Worm (Caenorhabditis elegans) whole organism, young adult: ENCODE data around the gene ciao-2B.

Experiments used
- F33H1.4 ChIP-seq: fragments of 200-800 bp; sonication (Bioruptor generic); IDR thresholded peaks from 2 replicates; pipeline ENCODE4 v1.3.6; 2022; ENCODE audit warnings: missing genetic modification reagents, missing genetic modification characterization, missing compliant biosample characterization
- Y53F4B.3 ChIP-seq: fragments of 200-800 bp; sonication (Bioruptor generic); IDR thresholded peaks from 2 replicates; pipeline ENCODE4 v1.3.6; 2022; ENCODE audit warnings: missing genetic modification reagents, missing genetic modification characterization, missing compliant biosample characterization
- Y53G8AR.9 ChIP-seq: fragments of 200-800 bp; sonication (Bioruptor generic); conservative IDR thresholded peaks from 2 replicates; pipeline ENCODE4 v1.3.6; 2022; ENCODE audit warnings: missing genetic modification reagents, missing genetic modification characterization, missing compliant biosample characterization
- aptf-3 ChIP-seq: fragments of 200-800 bp; sonication (Bioruptor generic); IDR thresholded peaks from 2 replicates; pipeline ENCODE4 v1.3.6; 2022; ENCODE audit warnings: missing genetic modification characterization, missing compliant biosample characterization
- ceh-40 ChIP-seq: fragments of 200-800 bp; sonication (Bioruptor generic); IDR thresholded peaks from 2 replicates; pipeline ENCODE4 v1.3.6; 2022; ENCODE audit warnings: missing genetic modification characterization, missing compliant biosample characterization
- efl-1 ChIP-seq: fragments of 150-350 bp; optimal IDR thresholded peaks from 2 replicates; lab custom pipeline; 2014; ENCODE audit warnings: missing biosample characterization, missing genetic modification reagents, missing genetic modification characterization
- lsl-1 ChIP-seq: fragments of 200-800 bp; sonication (Bioruptor generic); optimal IDR thresholded peaks from 2 replicates; lab custom pipeline; 2018; ENCODE audit warnings: mild to moderate bottlenecking, missing genetic modification characterization, moderate library complexity, missing compliant biosample characterization
- lsy-27 ChIP-seq: sonication (generic microtip); optimal IDR thresholded peaks from 2 replicates; lab custom pipeline; 2017; ENCODE audit warnings: missing genetic modification characterization, mild to moderate bottlenecking, missing compliant biosample characterization, antibody characterized with exemption, missing genotype, borderline replicate concordance; ENCODE audit not compliant: insufficient read depth
- madf-6 ChIP-seq: fragments of 200-800 bp; sonication (Bioruptor generic); IDR thresholded peaks from 2 replicates; pipeline ENCODE4 v1.3.6; 2022; ENCODE audit warnings: missing genetic modification reagents, missing genetic modification characterization, missing compliant biosample characterization
- madf-8 ChIP-seq: fragments of 200-800 bp; sonication (Bioruptor generic); conservative IDR thresholded peaks from 2 replicates; pipeline ENCODE4 v1.3.6; 2022; ENCODE audit warnings: missing genetic modification reagents, missing genetic modification characterization, missing compliant biosample characterization
- mes-4 ChIP-seq: sonication (generic microtip); optimal IDR thresholded peaks from 2 replicates; lab custom pipeline; 2016; ENCODE audit warnings: missing genotype, missing genetic modification characterization, missing compliant biosample characterization
- nhr-80 ChIP-seq: sonication (generic microtip); optimal IDR thresholded peaks from 2 replicates; lab custom pipeline; 2016; ENCODE audit warnings: missing genetic modification characterization, missing compliant biosample characterization
- rcor-1 ChIP-seq: fragments of 200-800 bp; sonication (Bioruptor generic); IDR thresholded peaks from 2 replicates; pipeline ENCODE4 v1.3.6; 2022; ENCODE audit warnings: missing genetic modification reagents, missing genetic modification characterization, missing compliant biosample characterization
- somi-1 ChIP-seq: fragments of 200-800 bp; sonication (Bioruptor generic); optimal IDR thresholded peaks from 2 replicates; lab custom pipeline; 2018; ENCODE audit warnings: mild to moderate bottlenecking, missing genetic modification characterization, missing compliant biosample characterization
- tbp1 ChIP-seq: fragments of 200-800 bp; sonication (Bioruptor generic); optimal IDR thresholded peaks from 2 replicates; lab custom pipeline; 2018; ENCODE audit warnings: mild to moderate bottlenecking, missing genetic modification characterization, missing compliant biosample characterization
- xnd-1 ChIP-seq: sonication (generic microtip); optimal IDR thresholded peaks from 2 replicates; lab custom pipeline; 2016; ENCODE audit warnings: missing genotype, missing genetic modification reagents, missing genetic modification characterization, missing compliant biosample characterization
- ztf-26 ChIP-seq: sonication (generic microtip); optimal IDR thresholded peaks from 2 replicates; lab custom pipeline; 2017; ENCODE audit warnings: missing genetic modification characterization, missing compliant biosample characterization

ciao-2B gene

DNA sequence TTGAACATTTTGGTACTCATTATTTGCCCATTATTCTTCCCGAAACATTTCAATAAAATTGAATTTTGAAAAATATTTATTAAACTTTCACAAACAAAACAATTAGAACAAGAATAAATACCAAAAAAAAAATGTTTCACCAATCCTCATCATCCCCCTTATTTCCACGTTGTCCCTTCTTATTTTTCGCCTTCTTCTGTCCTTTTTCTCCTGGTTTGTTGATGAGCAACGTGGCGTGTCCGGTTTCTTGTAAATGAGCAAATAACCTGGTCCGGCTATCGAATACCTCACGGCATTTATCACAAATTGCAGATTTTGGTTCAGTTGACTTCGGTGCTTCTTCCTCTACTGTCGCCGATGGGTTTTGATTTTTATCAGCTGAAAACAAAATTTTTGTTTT, 48.6 kb downstream of the ciao-2B start:
- TF ChIP-seq tbp1 (GFP tag; lab: Kevin White, UChicago) = no peak
- no peak for TF ChIP-seq rcor-1 (GFP tag; lab: Robert Waterston, UW)
- TF ChIP-seq, all 124 proteins: peak for 0

DNA sequence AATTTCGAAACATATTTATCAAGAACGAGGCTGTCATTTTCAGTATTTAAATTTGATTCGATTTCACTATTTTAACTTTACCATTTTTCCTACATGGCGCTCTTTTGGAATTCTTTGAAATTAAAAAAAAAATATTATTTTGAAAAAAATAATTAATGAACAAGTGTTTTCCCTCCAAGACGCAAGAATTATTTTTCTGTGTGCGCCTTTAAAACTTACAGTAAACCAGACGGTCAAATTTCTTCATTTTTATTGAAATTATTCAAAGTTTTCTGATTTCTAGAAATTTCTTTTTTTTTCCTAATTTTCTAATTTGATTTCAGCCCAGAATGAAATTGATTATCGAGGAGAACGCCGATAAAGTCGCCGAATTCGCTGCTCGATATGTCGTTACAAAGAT, 50.3 kb downstream of the ciao-2B start, which contains the start of gene T03F6.3:
TSS of gene T03F6.3 (plus strand) at position 318 of the 400 bp plus-strand sequence.
- peak; percentile 26 for TF ChIP-seq xnd-1 (tag; lab: Kevin White, UChicago)
- TF ChIP-seq F33H1.4 (GFP tag; lab: Robert Waterston, UW) = peak; percentile 66
- no peak for TF ChIP-seq somi-1 (GFP tag; lab: Kevin White, UChicago)
- TF ChIP-seq efl-1 (GFP tag; lab: Kevin White, UChicago) = peak; percentile 34
- TF ChIP-seq lsl-1 (GFP tag; lab: Kevin White, UChicago) = peak; percentile 67
- TF ChIP-seq madf-6 (GFP tag; lab: Robert Waterston, UW) = 0 out of 2 replicates have a peak, but pooled peaks have one; percentile 47
- no peak for TF ChIP-seq lsy-27 (tag; lab: Kevin White, UChicago)
- 0 out of 2 replicates have a peak, but pooled peaks have one; percentile 18 for TF ChIP-seq madf-8 (GFP tag; lab: Robert Waterston, UW)
- no peak for TF ChIP-seq Y53F4B.3 (GFP tag; lab: Robert Waterston, UW)
- TF ChIP-seq ceh-40 = no peak
- no peak for TF ChIP-seq mes-4 (tag; lab: Kevin White, UChicago)

DNA sequence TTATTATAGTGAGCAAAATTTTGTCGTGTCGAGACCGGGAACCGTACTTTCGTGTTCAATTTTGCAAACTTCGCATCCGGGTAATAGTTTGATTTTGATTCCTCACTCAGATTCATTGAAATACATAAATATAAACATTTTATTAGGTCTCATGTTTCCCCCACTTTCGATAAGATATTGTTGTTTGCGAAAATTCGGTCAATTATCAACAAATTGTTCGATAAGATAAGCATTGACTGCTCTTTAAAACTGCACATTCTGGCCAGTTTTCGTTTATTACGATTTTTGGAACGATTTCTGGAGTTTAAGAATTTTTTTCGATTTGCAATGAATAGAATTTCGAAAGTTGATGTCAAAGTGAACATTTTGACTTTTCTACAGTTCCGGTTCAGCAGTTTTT, 50.7 kb downstream of the ciao-2B start:
- no peak for TF ChIP-seq ztf-26 (tag; lab: Kevin White, UChicago)
- peak; percentile 43 for TF ChIP-seq nhr-80
- TF ChIP-seq aptf-3 (GFP tag; lab: Robert Waterston, UW) = no peak
- TF ChIP-seq Y53G8AR.9 (GFP tag; lab: Robert Waterston, UW) = no peak
